Fruit fly (Drosophila melanogaster): ENCODE results near the gene Gr28b.

Gr28b gene

dm6 chr2L:7420305-7421287, 41.5 kb downstream of the Gr28b start (continued):
- no peak; the same call in 1 of the 2 replicates for TF ChIP-seq E2f2 (GFP tag; IDR thresholded peaks at IDR 0.05)
- no peak for TF ChIP-seq Stat92E (GFP tag; optimal IDR thresholded peaks at IDR 0.05)
- peak; percentile 52 for TF ChIP-seq CG6813 (GFP tag; optimal IDR thresholded peaks at IDR 0.05)
- TF ChIP-seq zfh2 (GFP tag; optimal IDR thresholded peaks at IDR 0.05) = peak; percentile 82
- TF ChIP-seq CG7271 (tag; optimal IDR thresholded peaks at IDR 0.05) = no peak
- TF ChIP-seq CG2712 (tag; optimal IDR thresholded peaks at IDR 0.05) = peak; percentile 19
- TF ChIP-seq CG32532 (GFP tag; IDR thresholded peaks at IDR 0.05) = peak; percentile 87
- peak; percentile 17 for TF ChIP-seq az2 (GFP tag; optimal IDR thresholded peaks at IDR 0.05)
- TF ChIP-seq Max (GFP tag; optimal IDR thresholded peaks at IDR 0.05) = no peak
- peak; percentile 47 for TF ChIP-seq CrebB (tag; optimal IDR thresholded peaks at IDR 0.05)
- peak; percentile 71 for TF ChIP-seq CG9215 (GFP tag; IDR thresholded peaks at IDR 0.05)
- TF ChIP-seq disco-r (GFP tag; optimal IDR thresholded peaks at IDR 0.05) = peak; percentile 39
- no peak for TF ChIP-seq CG2129 (GFP tag; IDR thresholded peaks at IDR 0.05; ENCODE audit: partially characterized antibody)
- peak; percentile 52 for TF ChIP-seq CG6689 (GFP tag; IDR thresholded peaks at IDR 0.05)
- no peak for TF ChIP-seq MTF-1 (GFP tag; optimal IDR thresholded peaks at IDR 0.05; ENCODE audit: borderline replicate concordance)
- TF ChIP-seq D19B (GFP tag; optimal IDR thresholded peaks at IDR 0.05) = peak; percentile 54
- TF ChIP-seq CG13287 (GFP tag; IDR thresholded peaks at IDR 0.05; ENCODE audit: partially characterized antibody) = no peak
- no peak for TF ChIP-seq dan (GFP tag; IDR thresholded peaks at IDR 0.05)
- peak; percentile 82 for TF ChIP-seq ranshi (GFP tag; IDR thresholded peaks at IDR 0.05)
- peak; percentile 80 for TF ChIP-seq lbe (GFP tag; optimal IDR thresholded peaks at IDR 0.05)
- no peak for TF ChIP-seq HLH4C (GFP tag; IDR thresholded peaks at IDR 0.05; ENCODE audit: partially characterized antibody)
- peak; percentile 40 for TF ChIP-seq Ravus (GFP tag; IDR thresholded peaks at IDR 0.05)
- TF ChIP-seq tio (GFP tag; optimal IDR thresholded peaks at IDR 0.05) = peak; percentile 37
- no peak for TF ChIP-seq Lim3 (GFP tag; IDR thresholded peaks at IDR 0.05)
- peak; percentile 76 for TF ChIP-seq CG9609 (GFP tag; optimal IDR thresholded peaks at IDR 0.05)
- peak; percentile 81 for TF ChIP-seq chm (GFP tag; IDR thresholded peaks at IDR 0.05)
- peak; percentile 53 for TF ChIP-seq CG14441 (GFP tag; IDR thresholded peaks at IDR 0.05)
- TF ChIP-seq HHEX (GFP tag; optimal IDR thresholded peaks at IDR 0.05) = peak; percentile 49
- no peak for TF ChIP-seq CG3407 (GFP tag; optimal IDR thresholded peaks at IDR 0.05)
- TF ChIP-seq vvl (GFP tag; IDR thresholded peaks at IDR 0.05) = peak; percentile 69
- no peak for TF ChIP-seq CG7928 (GFP tag; optimal IDR thresholded peaks at IDR 0.05)
- peak; percentile 94 for TF ChIP-seq CG18599 (GFP tag; optimal IDR thresholded peaks at IDR 0.05)
- no peak for TF ChIP-seq gsb (GFP tag; IDR thresholded peaks at IDR 0.05)
- no peak for TF ChIP-seq pfk (GFP tag; optimal IDR thresholded peaks at IDR 0.05)
- no peak for TF ChIP-seq CG2875 (GFP tag; optimal IDR thresholded peaks at IDR 0.05)
- TF ChIP-seq vnd (GFP tag; IDR thresholded peaks at IDR 0.05; ENCODE audit: partially characterized antibody) = no peak
- peak; percentile 67 for TF ChIP-seq al (GFP tag; IDR thresholded peaks at IDR 0.05)
- TF ChIP-seq CG10565 (GFP tag; optimal IDR thresholded peaks at IDR 0.05) = no peak
- TF ChIP-seq Six4 (GFP tag; optimal IDR thresholded peaks at IDR 0.05) = peak; percentile 41
- TF ChIP-seq CG11085 (GFP tag; IDR thresholded peaks at IDR 0.05) = peak; percentile 48; the same call in 1 of the 2 replicates
- TF ChIP-seq CG13624 (GFP tag; optimal IDR thresholded peaks at IDR 0.05) = peak; percentile 69
- TF ChIP-seq grn (GFP tag; optimal IDR thresholded peaks at IDR 0.05) = no peak
- TF ChIP-seq h (optimal IDR thresholded peaks at IDR 0.05) = no peak
- peak; percentile 75 for TF ChIP-seq CG9932 (GFP tag; IDR thresholded peaks at IDR 0.05)
- peak; percentile 84 for TF ChIP-seq nom (GFP tag; optimal IDR thresholded peaks at IDR 0.05)
- TF ChIP-seq hb (GFP tag; IDR thresholded peaks at IDR 0.05; ENCODE audit: partially characterized antibody) = no peak
- peak; percentile 57; the same call in 1 of the 2 replicates for TF ChIP-seq CG5953 (GFP tag; IDR thresholded peaks at IDR 0.05)
- no peak for TF ChIP-seq CG18764 (GFP tag; optimal IDR thresholded peaks at IDR 0.05)
